Fruit fly (Drosophila melanogaster) whole organism, wandering third instar larva: ENCODE measurements around the gene CG4328.

Source experiments
- Abd-B ChIP-seq: fragments of >200 bp; optimal IDR thresholded peaks from 2 replicates; lab custom pipeline; 2017; ENCODE audit warnings: missing biosample characterization, missing genetic modification characterization
- CG32264 ChIP-seq: fragments of 200-800 bp; sonication (Bioruptor generic); optimal IDR thresholded peaks from 2 replicates; lab custom pipeline; 2016; ENCODE audit warnings: missing biosample characterization, missing genetic modification characterization
- CG9705 ChIP-seq: fragments of 200-800 bp; sonication (Bioruptor generic); optimal IDR thresholded peaks from 2 replicates; lab custom pipeline; 2018; ENCODE audit warnings: missing biosample characterization, mild to moderate bottlenecking, missing genetic modification characterization
- CrebA ChIP-seq: fragments of 200-800 bp; sonication (Bioruptor generic); optimal IDR thresholded peaks from 2 replicates; lab custom pipeline; 2016; ENCODE audit warnings: missing biosample characterization, mild to moderate bottlenecking, missing genetic modification characterization, borderline replicate concordance
- Dfd ChIP-seq: fragments of >200 bp; optimal IDR thresholded peaks from 2 replicates; lab custom pipeline; 2017; ENCODE audit warnings: missing biosample characterization, missing genetic modification characterization
- Dif ChIP-seq: fragments of 200-275, 200-300 bp; sonication (Bioruptor generic); optimal IDR thresholded peaks from 2 replicates; lab custom pipeline; 2018; ENCODE audit warnings: missing biosample characterization, missing genetic modification characterization; ENCODE audit not compliant: partially characterized antibody
- GATAd ChIP-seq: sonication (Bioruptor generic); optimal IDR thresholded peaks from 2 replicates; lab custom pipeline; 2016; ENCODE audit warnings: missing biosample characterization, missing genetic modification characterization
- HLH106 ChIP-seq: fragments of 200-800 bp; optimal IDR thresholded peaks from 3 replicates; lab custom pipeline; 2019; ENCODE audit warnings: missing biosample characterization, mild to moderate bottlenecking, missing genetic modification characterization, moderate library complexity
- Hnf4 ChIP-seq: fragments of 200-800 bp; sonication (Bioruptor generic); optimal IDR thresholded peaks from 2 replicates; lab custom pipeline; 2016; ENCODE audit warnings: missing biosample characterization, mild to moderate bottlenecking, missing genetic modification characterization
- Hr78 ChIP-seq: fragments of >200 bp; optimal IDR thresholded peaks from 2 replicates; lab custom pipeline; 2017; ENCODE audit warnings: missing biosample characterization, missing genetic modification characterization
- Hr83 ChIP-seq: fragments of 200-300 bp; sonication (Bioruptor generic); optimal IDR thresholded peaks from 2 replicates; lab custom pipeline; 2016; ENCODE audit warnings: missing biosample characterization, mild to moderate bottlenecking, missing genetic modification characterization, moderate library complexity; ENCODE audit not compliant: poor library complexity, severe bottlenecking
- Jra ChIP-seq: sonication (Bioruptor generic); optimal IDR thresholded peaks from 2 replicates; lab custom pipeline; 2016; ENCODE audit warnings: missing biosample characterization, missing genetic modification characterization
- Mio ChIP-seq: sonication (Bioruptor generic); optimal IDR thresholded peaks from 2 replicates; lab custom pipeline; 2016; ENCODE audit warnings: missing biosample characterization, missing genetic modification characterization
- Myc ChIP-seq: fragments of >200 bp; optimal IDR thresholded peaks from 2 replicates; lab custom pipeline; 2017
- OdsH ChIP-seq: fragments of 200-800 bp; sonication (Bioruptor generic); optimal IDR thresholded peaks from 2 replicates; lab custom pipeline; 2016; ENCODE audit warnings: missing biosample characterization, mild to moderate bottlenecking, missing genetic modification characterization
- Rel ChIP-seq, 2 experiments: fragments of 200-800 bp; sonication (Bioruptor generic) in 1 of 2; optimal IDR thresholded peaks; 2 replicates in 1 of 2; 3 replicates in 1 of 2; lab custom pipeline; 2016 to 2019; ENCODE audit warnings: mild to moderate bottlenecking in 2 of 2, missing biosample characterization in 2 of 2, missing genetic modification characterization in 2 of 2, moderate library complexity in 1 of 2
- Vsx2 ChIP-seq: fragments of 200-300, 225-300 bp; sonication (Bioruptor generic); optimal IDR thresholded peaks from 2 replicates; lab custom pipeline; 2018; ENCODE audit warnings: missing biosample characterization, missing genetic modification characterization; ENCODE audit not compliant: partially characterized antibody
- brk ChIP-seq: fragments of 200-800 bp; sonication (Bioruptor generic); optimal IDR thresholded peaks from 2 replicates; lab custom pipeline; 2016; ENCODE audit warnings: missing biosample characterization, mild to moderate bottlenecking, missing genetic modification characterization
- dl ChIP-seq, 2 experiments: fragments of 175-275, 200-275 bp in 1 of 2; fragments of 200-275 bp in 1 of 2; sonication (Bioruptor generic); optimal IDR thresholded peaks; lab custom pipeline; 2018; ENCODE audit warnings: mild to moderate bottlenecking in 2 of 2, missing biosample characterization in 2 of 2, missing genetic modification characterization in 2 of 2, moderate library complexity in 2 of 2; ENCODE audit not compliant: partially characterized antibody in 2 of 2, insufficient read depth in 1 of 2
- dmrt93B ChIP-seq: fragments of 200-800 bp; sonication (Bioruptor generic); optimal IDR thresholded peaks from 2 replicates; lab custom pipeline; 2018; ENCODE audit warnings: missing biosample characterization, mild to moderate bottlenecking, missing genetic modification characterization
- dsf ChIP-seq: sonication (Bioruptor generic); optimal IDR thresholded peaks from 2 replicates; lab custom pipeline; 2016; ENCODE audit warnings: missing biosample characterization, missing genetic modification characterization, borderline replicate concordance
- ey ChIP-seq: fragments of 200-800 bp; sonication (Bioruptor generic); optimal IDR thresholded peaks from 2 replicates; lab custom pipeline; 2016; ENCODE audit warnings: missing biosample characterization, missing genetic modification characterization
- fru ChIP-seq: fragments of 200-800 bp; sonication (Bioruptor generic); optimal IDR thresholded peaks from 3 replicates; lab custom pipeline; 2016; ENCODE audit warnings: missing biosample characterization, mild to moderate bottlenecking, missing genetic modification characterization
- h ChIP-seq: fragments of 200-800 bp; sonication (Bioruptor generic); optimal IDR thresholded peaks from 3 replicates; lab custom pipeline; 2016; ENCODE audit warnings: missing biosample characterization, mild to moderate bottlenecking, missing genetic modification characterization
- jim ChIP-seq: fragments of 175-275, 200-325 bp; sonication (Bioruptor generic); optimal IDR thresholded peaks from 2 replicates; lab custom pipeline; 2016; ENCODE audit warnings: missing biosample characterization, mild to moderate bottlenecking, missing genetic modification characterization
- lola ChIP-seq: fragments of >200 bp; optimal IDR thresholded peaks from 2 replicates; lab custom pipeline; 2017; ENCODE audit warnings: missing biosample characterization, missing genetic modification characterization
- pan ChIP-seq: fragments of >200 bp; optimal IDR thresholded peaks from 2 replicates; lab custom pipeline; 2017
- psq ChIP-seq: fragments of 200-800 bp; sonication (Bioruptor generic); optimal IDR thresholded peaks from 3 replicates; lab custom pipeline; 2017; ENCODE audit warnings: missing biosample characterization, mild to moderate bottlenecking, missing genetic modification characterization, moderate library complexity
- rgr ChIP-seq: fragments of 200-800 bp; sonication (Bioruptor generic); optimal IDR thresholded peaks from 3 replicates; lab custom pipeline; 2016; ENCODE audit warnings: missing biosample characterization, mild to moderate bottlenecking, missing genetic modification characterization
- sage ChIP-seq: fragments of 200-800 bp; sonication (Bioruptor generic); optimal IDR thresholded peaks from 2 replicates; lab custom pipeline; 2016; ENCODE audit warnings: missing biosample characterization, mild to moderate bottlenecking, missing genetic modification characterization
- sv ChIP-seq: fragments of 200-800 bp; sonication (Bioruptor generic); optimal IDR thresholded peaks from 3 replicates; lab custom pipeline; 2016; ENCODE audit warnings: missing biosample characterization, missing genetic modification characterization
- tai ChIP-seq: sonication (Bioruptor generic); optimal IDR thresholded peaks from 2 replicates; lab custom pipeline; 2016; ENCODE audit warnings: missing biosample characterization, missing genetic modification characterization
- woc ChIP-seq: sonication (Bioruptor generic); optimal IDR thresholded peaks from 2 replicates; lab custom pipeline; 2016; ENCODE audit warnings: missing biosample characterization, mild to moderate bottlenecking, missing genetic modification characterization

CG4328 gene

DNA sequence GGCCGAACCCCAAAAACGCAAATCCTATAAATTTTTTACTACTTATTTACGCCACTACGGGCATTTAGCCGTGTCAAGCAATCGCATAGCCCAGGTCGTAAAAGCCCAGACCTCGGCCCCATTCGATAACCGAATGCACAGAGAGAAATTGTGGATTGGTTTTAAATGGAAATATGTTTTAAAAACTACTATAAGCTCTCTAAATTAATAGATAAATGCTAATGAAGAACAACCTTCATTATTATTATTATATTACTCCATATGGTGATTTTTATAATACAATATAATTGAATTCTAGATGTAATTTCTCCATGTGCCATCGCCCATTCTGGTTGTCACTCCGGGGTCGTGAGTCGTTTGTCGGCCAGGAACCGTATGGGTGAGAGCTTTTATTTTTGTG lies 10.0 kb upstream of the CG4328 start:
- TF ChIP-seq Jra (GFP tag; lab: Kevin White, UChicago) (no peak), tai (GFP tag; lab: Kevin White, UChicago) (no peak), GATAd (no peak), CG9705 (GFP tag; lab: Kevin White, UChicago) (no peak), fru (GFP tag; lab: Kevin White, UChicago) (no peak), CG32264 (GFP tag; lab: Kevin White, UChicago) (no peak), Vsx2 (GFP tag; lab: Kevin White, UChicago) (no peak), h (no peak), HLH106 (tag; lab: Kevin White, UChicago) (no peak), sage (GFP tag; lab: Kevin White, UChicago) (no peak), jim (GFP tag; lab: Kevin White, UChicago) (no peak), Dfd (GFP tag; lab: Kevin White, UChicago) (no peak)

DNA sequence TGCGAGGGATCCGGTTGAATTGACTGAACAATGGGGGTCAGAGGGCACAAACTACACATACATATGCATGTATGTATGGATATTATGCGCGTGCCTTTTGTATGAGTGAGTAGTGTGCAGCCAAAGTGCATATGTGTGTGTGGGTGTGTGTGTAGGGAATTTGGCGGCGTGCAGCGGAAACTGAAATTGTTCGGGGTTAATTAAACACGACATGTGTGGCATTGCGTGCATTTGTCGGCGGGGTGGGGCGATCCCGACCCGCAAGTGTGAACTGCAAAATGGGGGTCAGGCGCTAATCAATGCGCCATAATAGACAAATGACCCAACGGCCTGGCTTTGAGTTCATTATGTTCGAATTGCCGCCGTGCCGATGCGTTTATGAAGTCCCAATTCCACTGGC lies 2.2 kb upstream of the CG4328 start:
- TF ChIP-seq brk (GFP tag; lab: Kevin White, UChicago) (no peak), dl (GFP tag; optimal IDR thresholded peaks at IDR 0.05; lab: Kevin White, UChicago; ENCODE audit: insufficient read depth in 1 of 2, partially characterized antibody in 2 of 2) (no peak), Dif (GFP tag; lab: Kevin White, UChicago) (no peak), HLH106 (tag; lab: Kevin White, UChicago) (no peak), Jra (GFP tag; lab: Kevin White, UChicago) (no peak), tai (GFP tag; lab: Kevin White, UChicago) (no peak), sv (GFP tag; lab: Kevin White, UChicago) (no peak), fru (GFP tag; lab: Kevin White, UChicago) (no peak), Vsx2 (GFP tag; lab: Kevin White, UChicago) (no peak), GATAd (no peak), pan (lab: Kevin White, UChicago) (no peak), Hr78 (no peak), Hr83 (GFP tag; lab: Kevin White, UChicago) (no peak), Dfd (GFP tag; lab: Kevin White, UChicago) (no peak)

DNA sequence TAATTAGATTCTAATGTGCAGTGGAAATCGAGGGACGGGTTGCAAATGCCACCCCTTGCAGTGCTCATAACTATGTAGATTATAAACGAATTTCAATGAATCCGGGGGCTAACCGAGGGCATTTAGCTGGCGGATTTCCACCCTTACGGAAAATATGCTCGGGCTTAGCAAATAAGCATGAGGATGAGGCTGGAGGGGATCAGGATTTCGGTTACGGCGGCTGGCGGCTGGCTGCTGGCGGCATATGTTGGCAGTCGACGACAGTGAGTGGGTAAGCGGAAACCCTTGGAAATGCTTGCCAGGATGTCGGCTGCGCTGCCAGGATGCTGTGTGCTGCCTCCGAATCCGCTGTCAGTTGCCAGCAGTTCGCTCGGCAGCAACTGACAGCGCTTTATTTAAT lies 1.3 kb downstream of the CG4328 start:
- no peak for TF ChIP-seq ey (GFP tag; lab: Kevin White, UChicago)
- TF ChIP-seq CrebA = no peak
- TF ChIP-seq sv (GFP tag; lab: Kevin White, UChicago) = no peak
- no peak for TF ChIP-seq GATAd
- TF ChIP-seq dmrt93B (GFP tag; lab: Kevin White, UChicago) = no peak
- TF ChIP-seq psq (GFP tag; lab: Kevin White, UChicago) = no peak
- no peak for TF ChIP-seq Mio (GFP tag; lab: Kevin White, UChicago)
- TF ChIP-seq woc (GFP tag; lab: Kevin White, UChicago) = no peak
- no peak for TF ChIP-seq dl (GFP tag; optimal IDR thresholded peaks at IDR 0.05; lab: Kevin White, UChicago; ENCODE audit: insufficient read depth in 1 of 2, partially characterized antibody in 2 of 2)
- TF ChIP-seq Myc = no peak
- TF ChIP-seq Jra (GFP tag; lab: Kevin White, UChicago) = no peak
- TF ChIP-seq dsf (GFP tag; lab: Kevin White, UChicago) = no peak
- no peak for TF ChIP-seq Rel (GFP tag; optimal IDR thresholded peaks at IDR 0.05; lab: Kevin White, UChicago)
- no peak for TF ChIP-seq Rel (tag; optimal IDR thresholded peaks at IDR 0.05; lab: Kevin White, UChicago)

DNA sequence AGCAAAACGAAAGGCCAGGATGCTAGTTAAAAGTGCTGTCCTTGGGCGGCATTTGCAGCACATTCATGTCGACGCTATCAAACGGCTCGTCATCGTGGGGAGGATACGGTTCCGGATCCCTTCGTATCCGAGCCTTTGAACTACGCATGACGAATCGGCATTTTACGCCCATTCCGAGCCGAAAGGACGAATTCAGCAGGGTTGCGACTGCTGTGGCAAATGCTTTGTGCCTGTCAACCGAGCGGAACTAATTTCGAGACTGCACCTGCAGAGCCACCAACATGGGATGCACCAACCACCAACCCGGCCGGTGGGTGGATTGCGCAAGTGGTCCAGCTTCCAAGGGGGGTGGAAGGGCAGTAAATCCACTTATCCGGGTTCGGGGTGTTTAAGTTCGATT lies 5.4 kb downstream of the CG4328 start:
- TF ChIP-seq Hnf4 (GFP tag; lab: Kevin White, UChicago) (no peak), rgr (GFP tag; lab: Kevin White, UChicago) (no peak), dsf (GFP tag; lab: Kevin White, UChicago) (no peak), GATAd (no peak), Abd-B (GFP tag; lab: Kevin White, UChicago) (no peak), jim (GFP tag; lab: Kevin White, UChicago) (no peak), OdsH (GFP tag; lab: Kevin White, UChicago) (no peak), tai (GFP tag; lab: Kevin White, UChicago) (no peak), woc (GFP tag; lab: Kevin White, UChicago) (no peak), pan (lab: Kevin White, UChicago) (no peak), lola (no peak), Myc (no peak)
